Fruit fly (Drosophila melanogaster): ENCODE results near the gene CG12502.

Gene CG12502

dm6 chr3L:833878-834277 is 31.3 kb upstream of the CG12502 start, which contains the start of gene CG42553 (continued):
- TF ChIP-seq vnd (GFP tag; IDR thresholded peaks at IDR 0.05; ENCODE audit: partially characterized antibody) (0 out of 3 replicates have a peak, but pooled peaks have one; percentile 15), Hr3 (GFP tag; optimal IDR thresholded peaks at IDR 0.05) (no peak), toy (GFP tag; IDR thresholded peaks at IDR 0.05) (no peak), hkb (optimal IDR thresholded peaks at IDR 0.05) (no peak), hkb (GFP tag; IDR thresholded peaks at IDR 0.05) (no peak), tll (GFP tag; optimal IDR thresholded peaks at IDR 0.05) (no peak), lmd (GFP tag; IDR thresholded peaks at IDR 0.05) (no peak), ro (GFP tag; IDR thresholded peaks at IDR 0.05) (no peak), CG4360 (GFP tag; IDR thresholded peaks at IDR 0.05) (no peak), Lim3 (GFP tag; IDR thresholded peaks at IDR 0.05) (no peak), Rfx (GFP tag; IDR thresholded peaks at IDR 0.05) (peak; percentile 31; the same call in 1 of the 2 replicates), lab (GFP tag; optimal IDR thresholded peaks at IDR 0.05) (no peak), CG32532 (GFP tag; IDR thresholded peaks at IDR 0.05) (no peak), Tbp (GFP tag; optimal IDR thresholded peaks at IDR 0.05) (no peak), Eip74EF (GFP tag; optimal IDR thresholded peaks at IDR 0.05) (no peak), MBD-R2 (GFP tag; IDR thresholded peaks at IDR 0.05) (peak; percentile 84), Fer1 (GFP tag; optimal IDR thresholded peaks at IDR 0.05) (peak; percentile 10), bcd (GFP tag; optimal IDR thresholded peaks at IDR 0.05) (no peak), stwl (tag; optimal IDR thresholded peaks at IDR 0.05) (peak; percentile 7), CG2712 (tag; optimal IDR thresholded peaks at IDR 0.05) (no peak), CG15514 (GFP tag; optimal IDR thresholded peaks at IDR 0.05) (no peak), chif (GFP tag; optimal IDR thresholded peaks at IDR 0.05) (no peak), sqz (GFP tag; optimal IDR thresholded peaks at IDR 0.05) (no peak), unc-4 (GFP tag; IDR thresholded peaks at IDR 0.05; ENCODE audit: partially characterized antibody) (peak; percentile 51), CG15073 (GFP tag; optimal IDR thresholded peaks at IDR 0.05) (no peak), gro (GFP tag; optimal IDR thresholded peaks at IDR 0.05) (no peak), z (GFP tag; IDR thresholded peaks at IDR 0.05) (no peak), mld (GFP tag; IDR thresholded peaks at IDR 0.05; ENCODE audit: partially characterized antibody) (no peak), CG33557 (GFP tag; optimal IDR thresholded peaks at IDR 0.05) (no peak), B-H2 (GFP tag; optimal IDR thresholded peaks at IDR 0.05) (no peak), hbn (GFP tag; IDR thresholded peaks at IDR 0.05; ENCODE audit: partially characterized antibody) (peak; percentile 44), Sry-β (GFP tag; optimal IDR thresholded peaks at IDR 0.05) (peak; percentile 84), Pdp1 (GFP tag; optimal IDR thresholded peaks at IDR 0.05) (no peak), yki (optimal IDR thresholded peaks at IDR 0.05) (no peak), CG7372 (GFP tag; IDR thresholded peaks at IDR 0.05) (no peak), CG9215 (GFP tag; IDR thresholded peaks at IDR 0.05) (peak; percentile 99), CG5953 (GFP tag; IDR thresholded peaks at IDR 0.05) (no peak), CG10543 (GFP tag; optimal IDR thresholded peaks at IDR 0.05) (no peak), CG16779 (GFP tag; IDR thresholded peaks at IDR 0.05) (no peak), ab (GFP tag; optimal IDR thresholded peaks at IDR 0.05) (no peak), ci (GFP tag; IDR thresholded peaks at IDR 0.05) (no peak), Bdp1 (GFP tag; optimal IDR thresholded peaks at IDR 0.05) (no peak), trh (GFP tag; optimal IDR thresholded peaks at IDR 0.05) (no peak), Xbp1 (GFP tag; optimal IDR thresholded peaks at IDR 0.05) (no peak), Atf-2 (GFP tag; optimal IDR thresholded peaks at IDR 0.05) (no peak), bbx (GFP tag; IDR thresholded peaks at IDR 0.05; ENCODE audit: partially characterized antibody) (peak; percentile 71), Bgb (GFP tag; IDR thresholded peaks at IDR 0.05; ENCODE audit: partially characterized antibody) (peak; percentile 42), vfl (GFP tag; optimal IDR thresholded peaks at IDR 0.05) (no peak), CG11723 (GFP tag; optimal IDR thresholded peaks at IDR 0.05) (no peak), az2 (GFP tag; optimal IDR thresholded peaks at IDR 0.05) (no peak), CG9932 (GFP tag; IDR thresholded peaks at IDR 0.05) (peak; percentile 9; the same call in 1 of the 2 replicates), Drgx (GFP tag; IDR thresholded peaks at IDR 0.05) (no peak)
